Worm (Caenorhabditis elegans): ENCODE data around the gene aff-1.
A peak's percentile ranks its signal among the peaks of the same experiment; 100 is the strongest.

The aff-1 gene

ce11 chrII:6891176-6891575 lies 27.6 kb upstream of the aff-1 start (continued):
- TF ChIP-seq unc-55 (GFP tag; optimal IDR thresholded peaks at IDR 0.05) (peak; percentile 40), fos-1 (tag; optimal IDR thresholded peaks at IDR 0.05) (peak; percentile 65)

ce11 chrII:6890095-6890494 lies 26.5 kb upstream of the aff-1 start, which contains the start of gene acer-1:
TSS of gene acer-1 (minus strand) at chrII:6890400.
- TF ChIP-seq nhr-12 (tag; optimal IDR thresholded peaks at IDR 0.05): no peak
- no peak for TF ChIP-seq nhr-21 (tag; optimal IDR thresholded peaks at IDR 0.05)
- no peak for TF ChIP-seq unc-62 (GFP tag; optimal IDR thresholded peaks at IDR 0.05)
- peak; percentile 21 for TF ChIP-seq nhr-129 (tag; optimal IDR thresholded peaks at IDR 0.05)
- TF ChIP-seq nhr-10 (tag; optimal IDR thresholded peaks at IDR 0.05): no peak
- no peak for TF ChIP-seq zag-1 (tag; optimal IDR thresholded peaks at IDR 0.05)
- no peak for TF ChIP-seq nhr-77 (tag; optimal IDR thresholded peaks at IDR 0.05)
- no peak for TF ChIP-seq lsy-2 (tag; optimal IDR thresholded peaks at IDR 0.05)
- TF ChIP-seq snpc-4 (tag; optimal IDR thresholded peaks at IDR 0.05): no peak
- TF ChIP-seq fos-1 (tag; optimal IDR thresholded peaks at IDR 0.05): no peak
- peak; percentile 49 for TF ChIP-seq ama-1 (optimal IDR thresholded peaks at IDR 0.05)
- no peak for TF ChIP-seq F13H6.1 (tag; optimal IDR thresholded peaks at IDR 0.05)
- TF ChIP-seq egl-27 (tag; optimal IDR thresholded peaks at IDR 0.05): no peak
- TF ChIP-seq nhr-237 (tag; optimal IDR thresholded peaks at IDR 0.05): no peak
- TF ChIP-seq ceh-16 (tag; optimal IDR thresholded peaks at IDR 0.05): no peak
- no peak for TF ChIP-seq sem-4 (tag; optimal IDR thresholded peaks at IDR 0.05)
- no peak for TF ChIP-seq ztf-4 (tag; optimal IDR thresholded peaks at IDR 0.05)
- TF ChIP-seq Y55F3AM.14 (GFP tag; optimal IDR thresholded peaks at IDR 0.05): peak; percentile 28
- TF ChIP-seq unc-55 (GFP tag; optimal IDR thresholded peaks at IDR 0.05): no peak

- TF ChIP-seq egl-27 (tag; optimal IDR thresholded peaks at IDR 0.05) (no peak), gmeb-1 (tag; optimal IDR thresholded peaks at IDR 0.05) (peak; percentile 15)
Observed at ce11 chrII:6889580-6889922, 26.0 kb upstream of the aff-1 start.

- peak; percentile 3 for TF ChIP-seq ceh-16 (tag; optimal IDR thresholded peaks at IDR 0.05)
- TF ChIP-seq lin-11 (tag; optimal IDR thresholded peaks at IDR 0.05): no peak
- TF ChIP-seq peb-1 (tag; optimal IDR thresholded peaks at IDR 0.05): no peak
- TF ChIP-seq ama-1 (optimal IDR thresholded peaks at IDR 0.05): peak; percentile 81
Observed at ce11 chrII:6888661-6889579, 25.4 kb upstream of the aff-1 start.

ce11 chrII:6888211-6888610 lies 24.7 kb upstream of the aff-1 start:
- TF ChIP-seq mbf-1 (tag; optimal IDR thresholded peaks at IDR 0.05) (no peak), sma-3 (GFP tag; optimal IDR thresholded peaks at IDR 0.05) (peak; percentile 36), alr-1 (tag; optimal IDR thresholded peaks at IDR 0.05) (no peak), C34F6.9 (tag; optimal IDR thresholded peaks at IDR 0.05) (peak; percentile 16), lin-13 (GFP tag; optimal IDR thresholded peaks at IDR 0.05) (peak; percentile 68), unc-55 (GFP tag; optimal IDR thresholded peaks at IDR 0.05) (peak; percentile 18), unc-39 (tag; optimal IDR thresholded peaks at IDR 0.05) (no peak), lin-11 (tag; optimal IDR thresholded peaks at IDR 0.05) (no peak), sma-9 (GFP tag; optimal IDR thresholded peaks at IDR 0.05) (peak; percentile 49), sma-9 (tag; optimal IDR thresholded peaks at IDR 0.05) (no peak), unc-62 (GFP tag; optimal IDR thresholded peaks at IDR 0.05) (no peak), nhr-6 (tag; optimal IDR thresholded peaks at IDR 0.05) (peak; percentile 46), R02D3.7 (tag; optimal IDR thresholded peaks at IDR 0.05) (no peak), nhr-129 (tag; optimal IDR thresholded peaks at IDR 0.05) (peak; percentile 36), crh-2 (tag; optimal IDR thresholded peaks at IDR 0.05) (peak; percentile 79), nhr-11 (tag; optimal IDR thresholded peaks at IDR 0.05) (no peak), blmp-1 (tag; optimal IDR thresholded peaks at IDR 0.05; ENCODE audit: insufficient read depth) (no peak), aly-2 (tag; optimal IDR thresholded peaks at IDR 0.05) (no peak), egl-27 (tag; optimal IDR thresholded peaks at IDR 0.05) (no peak), F13H6.1 (tag; optimal IDR thresholded peaks at IDR 0.05) (peak; percentile 35), ztf-4 (tag; optimal IDR thresholded peaks at IDR 0.05) (peak; percentile 89), lsy-2 (tag; optimal IDR thresholded peaks at IDR 0.05) (peak in 1 of 2 experiments; percentile 74), zag-1 (tag; optimal IDR thresholded peaks at IDR 0.05) (no peak), dmd-4 (tag; optimal IDR thresholded peaks at IDR 0.05) (no peak), gmeb-1 (tag; optimal IDR thresholded peaks at IDR 0.05) (peak; percentile 62), ceh-82 (tag; optimal IDR thresholded peaks at IDR 0.05) (no peak), peb-1 (tag; optimal IDR thresholded peaks at IDR 0.05) (no peak), nhr-10 (tag; optimal IDR thresholded peaks at IDR 0.05) (no peak), nhr-77 (tag; optimal IDR thresholded peaks at IDR 0.05) (no peak), nhr-12 (tag; optimal IDR thresholded peaks at IDR 0.05) (no peak), ama-1 (optimal IDR thresholded peaks at IDR 0.05) (peak; percentile 63), elt-3 (tag; optimal IDR thresholded peaks at IDR 0.05) (no peak), ceh-16 (tag; optimal IDR thresholded peaks at IDR 0.05) (no peak), mab-5 (tag; optimal IDR thresholded peaks at IDR 0.05) (peak; percentile 3), mdl-1 (tag; optimal IDR thresholded peaks at IDR 0.05) (no peak), elt-1 (tag; optimal IDR thresholded peaks at IDR 0.05) (no peak), sem-4 (tag; optimal IDR thresholded peaks at IDR 0.05) (peak; percentile 32), nhr-237 (tag; optimal IDR thresholded peaks at IDR 0.05) (no peak), snpc-4 (tag; optimal IDR thresholded peaks at IDR 0.05) (no peak)

Data from whole organism, L2 larva.